Worm (Caenorhabditis elegans) whole organism, L1 larva: ENCODE measurements around the gene zig-10.

ENCODE experiments used
- C04F5.9 ChIP-seq: sonication (generic microtip); optimal IDR thresholded peaks from 2 replicates; lab custom pipeline; 2016; ENCODE audit warnings: missing genetic modification characterization, missing compliant biosample characterization
- C34B4.2 ChIP-seq: sonication (generic microtip); optimal IDR thresholded peaks from 2 replicates; lab custom pipeline; 2017; ENCODE audit warnings: mild to moderate bottlenecking, missing genetic modification characterization, missing compliant biosample characterization
- F16B12.6 ChIP-seq: fragments of 150-350 bp; optimal IDR thresholded peaks from 2 replicates; lab custom pipeline; 2014; ENCODE audit warnings: missing biosample characterization, missing genetic modification characterization
- Y116A8C.19 ChIP-seq: sonication (generic microtip); optimal IDR thresholded peaks from 2 replicates; lab custom pipeline; 2016; ENCODE audit warnings: missing compliant biosample characterization, missing genetic modification characterization, borderline replicate concordance
- aha-1 ChIP-seq: fragments of 150-350 bp; optimal IDR thresholded peaks from 2 replicates; lab custom pipeline; 2014; ENCODE audit warnings: missing biosample characterization, missing genetic modification characterization
- alr-1 ChIP-seq: fragments of 200-800 bp; sonication (Bioruptor generic); optimal IDR thresholded peaks from 2 replicates; lab custom pipeline; 2018; ENCODE audit warnings: borderline replicate concordance, mild to moderate bottlenecking, missing genetic modification characterization, missing compliant biosample characterization
- blmp-1 ChIP-seq: fragments of 150-350 bp; optimal IDR thresholded peaks from 2 replicates; lab custom pipeline; 2014; ENCODE audit warnings: missing biosample characterization, missing genetic modification characterization
- ceh-8 ChIP-seq: fragments of 200-800 bp; sonication (Bioruptor generic); optimal IDR thresholded peaks from 2 replicates; lab custom pipeline; 2018; ENCODE audit warnings: mild to moderate bottlenecking, missing genetic modification characterization, moderate library complexity, missing compliant biosample characterization
- ceh-88 ChIP-seq: fragments of 200-800 bp; sonication (Bioruptor generic); IDR thresholded peaks from 2 replicates; pipeline ENCODE4 v1.3.6; 2022; ENCODE audit warnings: missing genetic modification characterization, missing compliant biosample characterization
- ceh-90 ChIP-seq: sonication (generic microtip); optimal IDR thresholded peaks from 2 replicates; lab custom pipeline; 2016; ENCODE audit warnings: missing genetic modification characterization, missing compliant biosample characterization
- dsc-1 ChIP-seq: sonication (generic microtip); optimal IDR thresholded peaks from 2 replicates; lab custom pipeline; 2016; ENCODE audit warnings: mild to moderate bottlenecking, missing genetic modification characterization, missing compliant biosample characterization
- efl-1 ChIP-seq, 4 experiments: fragments of 150-350 bp; optimal IDR thresholded peaks in 3 of 4; peaks in 1 of 4; 1 replicate in 1 of 4; 2 replicates in 3 of 4; lab custom pipeline; 2014; ENCODE audit warnings: missing biosample characterization in 2 of 4, missing genetic modification characterization in 2 of 4, missing genetic modification reagents in 2 of 4
- elt-2 ChIP-seq: sonication (generic microtip); optimal IDR thresholded peaks from 2 replicates; lab custom pipeline; 2016; ENCODE audit warnings: missing genetic modification characterization, mild to moderate bottlenecking, inconsistent platforms, missing compliant biosample characterization, missing genetic modification reagents
- fkh-10 ChIP-seq: sonication (generic microtip); optimal IDR thresholded peaks from 2 replicates; lab custom pipeline; 2017; ENCODE audit warnings: missing biosample characterization, missing genetic modification reagents, missing genetic modification characterization
- fkh-4 ChIP-seq: sonication (generic microtip); optimal IDR thresholded peaks from 2 replicates; lab custom pipeline; 2016; ENCODE audit warnings: missing compliant biosample characterization, missing genetic modification characterization, borderline replicate concordance
- grh-1 ChIP-seq: fragments of 200-800 bp; sonication (Bioruptor generic); IDR thresholded peaks from 2 replicates; pipeline ENCODE4 v1.3.6; 2022; ENCODE audit warnings: missing genetic modification reagents, missing genetic modification characterization, missing compliant biosample characterization
- hlh-17 ChIP-seq: fragments of 200-800 bp; sonication (Bioruptor generic); optimal IDR thresholded peaks from 2 replicates; lab custom pipeline; 2018; ENCODE audit warnings: missing genetic modification characterization, mild to moderate bottlenecking, missing compliant biosample characterization, moderate library complexity, borderline replicate concordance
- hpl-2 ChIP-seq: fragments of 150-350 bp; optimal IDR thresholded peaks from 2 replicates; lab custom pipeline; 2014; ENCODE audit warnings: missing biosample characterization, missing genetic modification reagents, missing genetic modification characterization
- irx-1 ChIP-seq: sonication (generic microtip); optimal IDR thresholded peaks from 2 replicates; lab custom pipeline; 2016; ENCODE audit warnings: missing genetic modification characterization, missing compliant biosample characterization
- lin-13 ChIP-seq: fragments of 150-350 bp; optimal IDR thresholded peaks from 2 replicates; lab custom pipeline; 2014; ENCODE audit warnings: missing biosample characterization, missing genetic modification reagents, missing genetic modification characterization
- lin-39 ChIP-seq: fragments of 150-350 bp; optimal IDR thresholded peaks from 2 replicates; lab custom pipeline; 2014; ENCODE audit warnings: missing biosample characterization, missing genetic modification reagents, missing genetic modification characterization
- lsy-2 ChIP-seq, 2 experiments: fragments of 150-350 bp; optimal IDR thresholded peaks; 2 replicates each; lab custom pipeline; 2014; ENCODE audit warnings: missing biosample characterization in 2 of 2, missing genetic modification characterization in 2 of 2
- mab-9 ChIP-seq: fragments of 200-800 bp; sonication (Bioruptor generic); IDR thresholded peaks from 2 replicates; pipeline ENCODE4 v1.3.6; 2022; ENCODE audit warnings: missing genetic modification reagents, missing genetic modification characterization, missing compliant biosample characterization
- mdl-1 ChIP-seq, 2 experiments: fragments of 150-350 bp; optimal IDR thresholded peaks; 2 replicates each; lab custom pipeline; 2014 to 2017; ENCODE audit warnings: missing biosample characterization in 2 of 2, missing genetic modification characterization in 2 of 2, inconsistent platforms in 1 of 2
- nhr-19 ChIP-seq: fragments of 200-800 bp; sonication (Bioruptor generic); conservative IDR thresholded peaks from 2 replicates; pipeline ENCODE4 v1.3.6; 2022; ENCODE audit warnings: missing genetic modification characterization, missing compliant biosample characterization
- nhr-237 ChIP-seq: fragments of 150-350 bp; optimal IDR thresholded peaks from 2 replicates; lab custom pipeline; 2014; ENCODE audit warnings: missing biosample characterization, missing genetic modification characterization
- nhr-28 ChIP-seq: fragments of 150-350 bp; optimal IDR thresholded peaks from 2 replicates; lab custom pipeline; 2014; ENCODE audit warnings: missing biosample characterization, missing genetic modification characterization
- nhr-47 ChIP-seq: sonication (generic microtip); optimal IDR thresholded peaks from 2 replicates; lab custom pipeline; 2016; ENCODE audit warnings: mild to moderate bottlenecking, missing genetic modification characterization, moderate library complexity, missing compliant biosample characterization
- nhr-71 ChIP-seq: sonication (generic microtip); optimal IDR thresholded peaks from 2 replicates; lab custom pipeline; 2016; ENCODE audit warnings: mild to moderate bottlenecking, missing genetic modification characterization, moderate library complexity, missing compliant biosample characterization
- nhr-77 ChIP-seq: fragments of 150-350 bp; optimal IDR thresholded peaks from 2 replicates; lab custom pipeline; 2014; ENCODE audit warnings: missing biosample characterization, missing genetic modification characterization
- nhr-85 ChIP-seq: sonication (generic microtip); peaks from one replicate; lab custom pipeline; 2016; ENCODE audit warnings: missing genetic modification characterization, inconsistent platforms, missing compliant biosample characterization
- nhr-90 ChIP-seq: sonication (generic microtip); optimal IDR thresholded peaks from 2 replicates; lab custom pipeline; 2016; ENCODE audit warnings: mild to moderate bottlenecking, missing genetic modification characterization, missing compliant biosample characterization; ENCODE audit not compliant: poor library complexity
- pax-3 ChIP-seq: fragments of 200-800 bp; sonication (Bioruptor generic); optimal IDR thresholded peaks from 2 replicates; lab custom pipeline; 2018; ENCODE audit warnings: mild to moderate bottlenecking, missing genetic modification characterization, moderate library complexity, missing compliant biosample characterization
- pqm-1 ChIP-seq: sonication (generic microtip); optimal IDR thresholded peaks from 3 replicates; lab custom pipeline; 2017; ENCODE audit warnings: missing biosample characterization, missing genetic modification characterization
- rnt-1 ChIP-seq: sonication (generic microtip); optimal IDR thresholded peaks from 2 replicates; lab custom pipeline; 2016; ENCODE audit warnings: mild to moderate bottlenecking, missing genetic modification characterization, moderate library complexity, missing compliant biosample characterization
- sox-4 ChIP-seq: sonication (generic microtip); optimal IDR thresholded peaks from 2 replicates; lab custom pipeline; 2016; ENCODE audit warnings: missing genetic modification characterization, missing compliant biosample characterization
- sup-37 ChIP-seq: fragments of 200-800 bp; sonication (Bioruptor generic); optimal IDR thresholded peaks from 2 replicates; lab custom pipeline; 2018; ENCODE audit warnings: mild to moderate bottlenecking, missing genetic modification characterization, missing compliant biosample characterization
- tbx-2 ChIP-seq: sonication (generic microtip); optimal IDR thresholded peaks from 2 replicates; lab custom pipeline; 2016; ENCODE audit warnings: missing genetic modification characterization, missing compliant biosample characterization
- unc-130 ChIP-seq: fragments of 150-350 bp; optimal IDR thresholded peaks from 2 replicates; lab custom pipeline; 2017; ENCODE audit warnings: missing biosample characterization, missing genetic modification characterization, inconsistent platforms
- unc-98 ChIP-seq: fragments of 200-800 bp; sonication (Bioruptor generic); IDR thresholded peaks from 2 replicates; pipeline ENCODE4 v1.3.6; 2022; ENCODE audit warnings: missing genetic modification characterization, missing compliant biosample characterization
- zag-1 ChIP-seq: fragments of 150-350 bp; optimal IDR thresholded peaks from 2 replicates; lab custom pipeline; 2014; ENCODE audit warnings: missing biosample characterization, missing genetic modification characterization
- ztf-11 ChIP-seq, 2 experiments: sonication (generic microtip); optimal IDR thresholded peaks; 2 replicates each; lab custom pipeline; 2016 to 2017; ENCODE audit warnings: missing genetic modification characterization in 2 of 2, missing biosample characterization in 1 of 2, missing compliant biosample characterization in 1 of 2
- ztf-4 ChIP-seq: fragments of 150-350 bp; optimal IDR thresholded peaks from 2 replicates; lab custom pipeline; 2014; ENCODE audit warnings: missing biosample characterization, missing genetic modification characterization

Gene zig-10

DNA sequence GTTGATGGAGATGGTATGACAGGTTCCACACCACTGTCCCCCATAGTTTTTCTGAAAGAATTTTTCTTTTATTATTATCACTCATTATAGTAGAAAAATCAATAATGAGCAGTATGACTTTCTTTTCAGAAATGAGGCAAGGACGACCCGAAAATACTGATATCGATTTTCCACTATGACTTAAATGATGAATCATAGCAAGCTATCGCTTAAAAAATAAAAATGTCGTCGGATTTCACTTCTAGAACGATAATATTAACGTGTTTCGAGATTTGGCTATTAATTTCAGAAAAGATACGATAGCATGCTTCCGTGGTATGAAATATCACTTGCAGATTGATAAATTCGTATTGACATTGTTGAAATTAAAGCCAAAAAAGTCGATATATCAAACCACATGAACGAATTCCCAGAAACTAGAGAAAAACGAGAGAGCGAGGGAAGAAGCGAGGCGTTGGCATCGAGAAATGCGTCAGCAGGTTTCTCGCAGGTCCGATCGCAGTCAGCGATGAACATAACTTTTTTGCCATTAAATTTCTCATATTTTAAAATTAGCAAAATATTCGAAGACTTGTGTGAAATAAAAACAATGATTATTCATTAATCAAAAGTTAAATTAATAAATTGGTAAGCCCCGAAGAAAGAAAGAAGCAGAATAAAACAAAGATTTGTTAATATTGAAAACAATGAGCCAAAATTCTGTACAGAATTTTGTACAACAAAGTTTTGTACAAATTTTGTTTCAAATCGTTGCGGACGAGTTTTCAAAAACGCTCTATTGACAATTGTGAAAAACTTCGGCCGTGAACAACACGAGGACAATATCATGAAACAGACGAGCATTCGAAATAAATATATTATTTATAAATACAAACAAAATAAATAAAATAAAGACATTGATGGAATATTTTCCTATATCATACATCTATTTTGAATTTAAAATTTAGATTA is 42.8 kb upstream of the zig-10 start, which contains the start of gene C32D5.11 (continued):
- TF ChIP-seq nhr-47 (tag; lab: Kevin White, UChicago) (peak; percentile 84), tbx-2 (tag; lab: Kevin White, UChicago) (peak; percentile 73), elt-2 (tag; lab: Kevin White, UChicago) (no peak), unc-130 (tag; lab: Kevin White, UChicago) (peak; percentile 49), hpl-2 (GFP tag; lab: Kevin White, UChicago) (no peak), irx-1 (tag; lab: Kevin White, UChicago) (peak; percentile 63), unc-98 (GFP tag; lab: Robert Waterston, UW) (no peak), nhr-85 (tag; lab: Kevin White, UChicago) (peak; percentile 82)

DNA sequence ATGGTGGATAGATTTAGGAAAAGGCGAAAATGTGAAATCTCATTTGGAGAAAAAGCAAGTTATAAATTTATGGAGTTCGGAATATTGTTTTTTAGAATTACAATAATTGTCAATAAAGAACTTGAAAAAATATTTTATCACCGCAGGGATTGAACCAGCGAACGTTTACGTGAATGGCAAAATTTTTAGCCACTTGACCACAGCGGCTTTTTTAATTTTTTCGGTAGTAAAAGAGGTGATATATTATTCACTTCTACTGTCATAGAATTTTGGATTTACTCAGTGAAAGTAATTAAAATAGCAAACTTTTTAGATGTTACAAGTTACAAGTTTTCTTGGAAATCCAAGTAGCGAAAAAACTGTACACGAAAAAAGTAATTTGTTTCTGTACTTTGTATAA is 40.3 kb upstream of the zig-10 start:
- no peak for TF ChIP-seq nhr-47 (tag; lab: Kevin White, UChicago)
- TF ChIP-seq sup-37 (GFP tag; lab: Kevin White, UChicago): no peak
- no peak for TF ChIP-seq grh-1 (GFP tag; lab: Robert Waterston, UW)
- TF ChIP-seq fkh-10 (GFP tag; lab: Kevin White, UChicago): no peak
- no peak for TF ChIP-seq C34B4.2
- TF ChIP-seq pqm-1 (tag; lab: Kevin White, UChicago): no peak
- no peak for TF ChIP-seq ceh-88 (GFP tag; lab: Robert Waterston, UW)
- TF ChIP-seq fkh-4 (tag; lab: Kevin White, UChicago): no peak
- no peak for TF ChIP-seq F16B12.6 (tag; lab: Kevin White, UChicago)
- TF ChIP-seq lin-39 (tag; lab: Kevin White, UChicago): no peak
- TF ChIP-seq mab-9 (GFP tag; lab: Robert Waterston, UW): no peak
- TF ChIP-seq dsc-1 (tag; lab: Kevin White, UChicago): no peak
- no peak for TF ChIP-seq Y116A8C.19 (tag; lab: Kevin White, UChicago)
- no peak for TF ChIP-seq zag-1 (tag; lab: Kevin White, UChicago)
- no peak for TF ChIP-seq rnt-1 (tag; lab: Kevin White, UChicago)
- TF ChIP-seq alr-1: no peak

DNA sequence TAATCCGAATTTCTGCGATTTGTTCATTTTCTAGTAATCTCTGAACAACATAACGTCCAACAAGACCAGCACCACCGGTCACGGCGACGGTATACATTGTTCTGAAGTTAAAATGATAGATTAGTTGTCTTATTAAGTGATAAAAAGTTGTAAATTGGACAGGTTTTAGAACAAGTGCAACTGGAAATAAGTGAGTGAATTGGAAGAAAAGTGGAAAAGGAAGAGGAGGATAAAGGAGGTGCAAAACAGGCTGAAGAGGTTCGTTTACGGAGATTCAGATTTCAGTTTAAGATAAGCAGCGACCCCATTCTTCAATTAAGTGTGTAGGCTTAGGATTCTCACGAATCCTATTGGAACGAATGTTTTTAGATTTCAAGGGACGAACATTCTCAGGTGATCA is 39.6 kb upstream of the zig-10 start, which contains the start of gene C32D5.12:
Gene C32D5.12 (minus strand): TSS at position 101 of the 400 bp plus-strand sequence.
- TF ChIP-seq ceh-8: no peak
- peak; percentile 28 for TF ChIP-seq blmp-1 (tag; lab: Kevin White, UChicago)
- no peak for TF ChIP-seq nhr-77

DNA sequence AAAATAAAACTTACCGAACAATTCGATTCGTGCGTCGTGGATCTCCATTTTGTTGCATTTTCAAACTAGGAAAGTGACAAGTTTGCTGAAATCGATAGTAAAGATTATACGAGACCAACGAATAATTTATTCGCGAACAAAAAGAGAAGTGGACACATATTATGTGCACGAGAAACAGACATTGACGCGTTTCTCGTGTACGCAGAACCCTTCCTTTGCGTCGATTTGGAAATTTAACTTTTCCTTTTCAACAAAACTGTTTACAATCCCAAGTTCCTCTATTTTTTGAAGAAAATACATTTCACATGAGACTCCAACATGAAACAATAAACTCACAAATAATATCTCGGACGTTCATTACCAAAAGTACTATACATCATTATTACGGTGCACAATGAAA is 37.7 kb upstream of the zig-10 start, which contains the start of gene K10B2.4:
Gene K10B2.4 (minus strand): TSS at position 138 of the 400 bp plus-strand sequence.
- 0 out of 2 replicates have a peak, but pooled peaks have one; percentile 34 for TF ChIP-seq grh-1 (GFP tag; lab: Robert Waterston, UW)
- peak; percentile 14 for TF ChIP-seq F16B12.6 (tag; lab: Kevin White, UChicago)
- no peak for TF ChIP-seq mdl-1 (tag; optimal IDR thresholded peaks at IDR 0.05; lab: Kevin White, UChicago)
- no peak for TF ChIP-seq aha-1 (tag; lab: Kevin White, UChicago)
- no peak for TF ChIP-seq unc-98 (GFP tag; lab: Robert Waterston, UW)
- TF ChIP-seq lsy-2 (tag; optimal IDR thresholded peaks at IDR 0.05; lab: Kevin White, UChicago): peak; percentile 72 to 85
- peak; percentile 77 to 79 for TF ChIP-seq efl-1 (optimal IDR thresholded peaks at IDR 0.05; lab: Kevin White, UChicago)
- peak; percentile 64 to 97 for TF ChIP-seq efl-1 (GFP tag; optimal IDR thresholded peaks at IDR 0.05 in 1 of 2; lab: Kevin White, UChicago)
- TF ChIP-seq nhr-77: peak; percentile 49
- no peak for TF ChIP-seq nhr-28
- no peak for TF ChIP-seq mab-9 (GFP tag; lab: Robert Waterston, UW)
- TF ChIP-seq hlh-17: no peak
- TF ChIP-seq pax-3: no peak
- TF ChIP-seq C04F5.9 (tag; lab: Kevin White, UChicago): peak; percentile 5
- TF ChIP-seq ztf-11 (tag; optimal IDR thresholded peaks at IDR 0.05; lab: Kevin White, UChicago): no peak
- TF ChIP-seq ztf-4 (tag; lab: Kevin White, UChicago): peak; percentile 8
- no peak for TF ChIP-seq ceh-90
- TF ChIP-seq sox-4 (tag; lab: Kevin White, UChicago): no peak
- no peak for TF ChIP-seq pqm-1 (tag; lab: Kevin White, UChicago)
- no peak for TF ChIP-seq nhr-237 (tag; lab: Kevin White, UChicago)
- TF ChIP-seq nhr-71: peak; percentile 77
- TF ChIP-seq nhr-90 (tag; lab: Kevin White, UChicago): peak; percentile 54
- TF ChIP-seq zag-1 (tag; lab: Kevin White, UChicago): no peak
- peak; percentile 65 for TF ChIP-seq lin-13 (GFP tag; lab: Kevin White, UChicago)
- TF ChIP-seq fkh-10 (GFP tag; lab: Kevin White, UChicago): no peak
- TF ChIP-seq lin-39 (tag; lab: Kevin White, UChicago): peak; percentile 15
- TF ChIP-seq C34B4.2: no peak
- TF ChIP-seq nhr-19 (GFP tag; lab: Robert Waterston, UW): peak; percentile 54
